Worm (Caenorhabditis elegans) whole organism, mixed stage, embryonic: Measurements from ENCODE around the gene cyp-33C4.
"Not testable (repeated sequence)": the region's sequence is repeated elsewhere in the genome, so short reads cannot be mapped to it uniquely, and the experiment has no call there.

Source experiments
- blmp-1 ChIP-seq: fragments of 150-350 bp; optimal IDR thresholded peaks from 2 replicates; lab custom pipeline; 2014; ENCODE audit warnings: missing biosample characterization, missing genetic modification characterization
- elt-3 ChIP-seq: fragments of 150-350 bp; optimal IDR thresholded peaks from 2 replicates; lab custom pipeline; 2014; ENCODE audit warnings: missing biosample characterization, missing genetic modification characterization
- flh-1 ChIP-seq: fragments of 200-800 bp; sonication (Bioruptor generic); optimal IDR thresholded peaks from 2 replicates; lab custom pipeline; 2018; ENCODE audit warnings: mild to moderate bottlenecking, missing genetic modification characterization, moderate library complexity, missing compliant biosample characterization
- ham-2 ChIP-seq: fragments of 200-800 bp; sonication (Bioruptor generic); optimal IDR thresholded peaks from 2 replicates; lab custom pipeline; 2018; ENCODE audit warnings: mild to moderate bottlenecking, missing genetic modification characterization, missing compliant biosample characterization
- lin-13 ChIP-seq: fragments of 150-350 bp; optimal IDR thresholded peaks from 2 replicates; lab custom pipeline; 2014; ENCODE audit warnings: missing biosample characterization, missing genetic modification characterization
- mep-1 ChIP-seq: fragments of 150-350 bp; optimal IDR thresholded peaks from 2 replicates; lab custom pipeline; 2017; ENCODE audit warnings: missing biosample characterization, missing genetic modification reagents, missing genetic modification characterization, inconsistent platforms
- nhr-76 ChIP-seq: sonication (generic microtip); optimal IDR thresholded peaks from 2 replicates; lab custom pipeline; 2017; ENCODE audit warnings: missing biosample characterization, missing genetic modification characterization
- tbx-8 ChIP-seq: fragments of 200-800 bp; sonication (Bioruptor generic); optimal IDR thresholded peaks from 2 replicates; lab custom pipeline; 2018; ENCODE audit warnings: mild to moderate bottlenecking, missing genetic modification characterization, moderate library complexity, missing compliant biosample characterization
- unc-39 ChIP-seq: fragments of 150-350 bp; optimal IDR thresholded peaks from 2 replicates; lab custom pipeline; 2014; ENCODE audit warnings: missing biosample characterization, missing genetic modification characterization
- zip-8 ChIP-seq: fragments of 150-350 bp; optimal IDR thresholded peaks from 2 replicates; lab custom pipeline; 2014; ENCODE audit warnings: missing biosample characterization, missing genetic modification characterization
- ztf-11 ChIP-seq: fragments of 150-350 bp; optimal IDR thresholded peaks from 2 replicates; lab custom pipeline; 2014; ENCODE audit warnings: missing biosample characterization, missing genetic modification characterization

ce11 chrV:2255191-2255590, 19.3 kb downstream of the cyp-33C4 start, which contains the start of gene F41B5.1:
- TF ChIP-seq blmp-1 (tag; lab: Kevin White, UChicago); nhr-76; elt-3 (tag; lab: Kevin White, UChicago); zip-8; mep-1 (tag; lab: Kevin White, UChicago); flh-1; ham-2 (GFP tag; lab: Kevin White, UChicago); lin-13 (tag; lab: Kevin White, UChicago); ztf-11 (tag; lab: Kevin White, UChicago); unc-39; tbx-8 (GFP tag; lab: Kevin White, UChicago): not testable (repeated sequence)
